Worm (Caenorhabditis elegans) whole organism, L3 larva: ENCODE data around the gene clec-28.

Source experiments
- ceh-9 ChIP-seq: sonication (generic microtip); optimal IDR thresholded peaks from 2 replicates; lab custom pipeline; 2018; ENCODE audit warnings: missing biosample characterization, missing genetic modification characterization
- egl-27 ChIP-seq: sonication (generic microtip); optimal IDR thresholded peaks from 4 replicates; lab custom pipeline; 2017; ENCODE audit warnings: missing biosample characterization, missing genetic modification reagents, missing genetic modification characterization
- eor-1 ChIP-seq, 2 experiments: fragments of 150-350 bp; optimal IDR thresholded peaks; 2 replicates each; lab custom pipeline; 2014 to 2018; ENCODE audit warnings: missing biosample characterization in 2 of 2, missing genetic modification characterization in 2 of 2
- fkh-10 ChIP-seq: sonication (generic microtip); optimal IDR thresholded peaks from 2 replicates; lab custom pipeline; 2017; ENCODE audit warnings: missing biosample characterization, missing genetic modification reagents, missing genetic modification characterization
- lin-39 ChIP-seq: fragments of 150-350 bp; optimal IDR thresholded peaks from 2 replicates; lab custom pipeline; 2018; ENCODE audit warnings: missing biosample characterization, missing genetic modification reagents, missing genetic modification characterization
- mml-1 ChIP-seq: fragments of 150-350 bp; sonication (generic microtip); optimal IDR thresholded peaks from 3 replicates; lab custom pipeline; 2014; ENCODE audit warnings: missing biosample characterization, missing genetic modification characterization
- nhr-11 ChIP-seq: fragments of 150-350 bp; optimal IDR thresholded peaks from 2 replicates; lab custom pipeline; 2014; ENCODE audit warnings: missing biosample characterization, missing genetic modification characterization
- nhr-12 ChIP-seq: fragments of 150-350 bp; optimal IDR thresholded peaks from 2 replicates; lab custom pipeline; 2014; ENCODE audit warnings: missing biosample characterization, missing genetic modification characterization
- nhr-237 ChIP-seq: fragments of 150-350 bp; optimal IDR thresholded peaks from 2 replicates; lab custom pipeline; 2014; ENCODE audit warnings: missing biosample characterization, missing genetic modification characterization
- nhr-77 ChIP-seq: fragments of 150-350 bp; optimal IDR thresholded peaks from 2 replicates; lab custom pipeline; 2014; ENCODE audit warnings: missing biosample characterization, missing genetic modification characterization
- unc-62 ChIP-seq: fragments of 150-350 bp; sonication (generic microtip); optimal IDR thresholded peaks from 4 replicates; lab custom pipeline; 2014; ENCODE audit warnings: missing biosample characterization, missing genetic modification reagents, missing genetic modification characterization

DNA sequence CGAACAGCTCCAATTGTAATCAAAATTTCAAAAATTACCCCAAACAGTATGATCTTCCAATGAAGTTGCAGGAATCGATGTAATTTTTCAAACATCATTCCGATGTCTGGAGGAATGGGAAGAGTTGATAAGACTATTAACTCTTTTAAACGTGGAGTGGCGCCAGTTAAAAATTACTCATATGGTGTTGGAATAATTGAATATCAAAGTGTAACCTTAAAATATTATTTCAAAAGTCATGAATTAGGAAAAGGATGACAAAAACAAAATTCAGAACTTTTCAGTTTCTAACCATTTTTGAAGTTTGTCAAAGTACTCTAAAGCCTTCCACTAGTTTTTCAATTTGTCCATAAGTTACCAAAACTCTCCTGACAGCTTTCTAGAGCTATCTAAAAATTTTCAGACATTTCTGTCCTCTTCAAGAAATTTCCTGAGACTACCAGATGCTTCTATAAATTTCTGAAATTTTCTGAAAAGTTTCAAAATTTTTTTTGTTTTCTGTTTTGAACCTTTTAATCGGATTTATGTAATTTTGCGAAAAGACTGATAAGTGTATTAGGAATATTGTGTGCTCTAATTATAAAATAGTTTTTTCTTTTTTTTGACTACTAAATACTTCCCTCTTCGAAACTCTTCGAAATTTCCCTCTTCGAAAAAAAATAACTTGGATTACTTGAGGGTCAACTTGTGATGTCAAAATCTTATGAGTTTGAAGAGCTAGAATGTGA is 11.4 kb upstream of the clec-28 start, which contains the start of the genes clec-35 and clec-27:
- TF ChIP-seq egl-27 (tag; lab: Kevin White, UChicago) (no peak), mml-1 (no peak), nhr-77 (tag; lab: Kevin White, UChicago) (no peak), fkh-10 (GFP tag; lab: Kevin White, UChicago) (no peak), lin-39 (tag; lab: Kevin White, UChicago) (no peak), nhr-11 (tag; lab: Kevin White, UChicago) (no peak), nhr-12 (no peak), eor-1 (tag; optimal IDR thresholded peaks at IDR 0.05; lab: Kevin White, UChicago) (no peak), ceh-9 (no peak), unc-62 (GFP tag; lab: Kevin White, UChicago) (no peak), nhr-237 (no peak)
